Worm (Caenorhabditis elegans): ENCODE results near the gene eef-1A.2.

DNA sequence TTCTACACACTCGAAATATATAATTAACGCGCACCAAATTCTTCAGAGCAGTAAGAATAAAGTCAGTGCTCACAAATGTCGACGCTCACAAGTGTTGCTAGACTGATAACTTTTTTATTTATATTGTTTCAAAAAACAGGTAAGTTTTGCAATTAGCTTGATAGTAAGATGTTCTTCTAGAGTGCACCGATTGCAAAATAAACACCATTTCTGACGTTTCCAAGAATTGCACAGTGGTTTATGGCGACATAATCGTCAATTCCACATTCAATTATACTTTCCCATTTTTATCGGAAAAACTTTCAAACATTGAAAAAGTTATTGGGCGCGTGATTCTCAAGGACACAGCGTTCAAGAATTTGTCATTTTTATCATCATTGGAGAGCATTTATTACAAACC is 23.1 kb upstream of the eef-1A.2 start:
- no peak for TF ChIP-seq nhr-12 (tag; optimal IDR thresholded peaks at IDR 0.05)
- no peak for TF ChIP-seq lsy-2 (tag; optimal IDR thresholded peaks at IDR 0.05)
- TF ChIP-seq mep-1 (tag; optimal IDR thresholded peaks at IDR 0.05), result no peak
- no peak for TF ChIP-seq vab-15 (tag; optimal IDR thresholded peaks at IDR 0.05)
- no peak for TF ChIP-seq lin-14 (GFP tag; optimal IDR thresholded peaks at IDR 0.05)
- TF ChIP-seq dpl-1 (GFP tag; optimal IDR thresholded peaks at IDR 0.05), result no peak

Measured in whole organism, L1 larva.